Fruit fly (Drosophila melanogaster) whole organism, embryonic: ENCODE results near the gene nmdyn-D6.

Experiments used
- Asciz ChIP-seq: fragments of 200-800 bp; sonication (Bioruptor generic); optimal IDR thresholded peaks from 2 replicates; lab custom pipeline; 2017; ENCODE audit warnings: missing biosample characterization, mild to moderate bottlenecking, missing genetic modification characterization, missing genetic modification reagents
- CG10147 ChIP-seq: fragments of 200-800 bp; sonication (Bioruptor generic); optimal IDR thresholded peaks from 2 replicates; lab custom pipeline; 2019; ENCODE audit warnings: missing biosample characterization, mild to moderate bottlenecking, missing genetic modification characterization, moderate library complexity
- CG10979 ChIP-seq: fragments of 200-800 bp; sonication (Bioruptor generic); optimal IDR thresholded peaks from 2 replicates; lab custom pipeline; 2018; ENCODE audit warnings: missing biosample characterization, mild to moderate bottlenecking, missing genetic modification characterization, moderate library complexity
- CG11093 ChIP-seq: fragments of 200-800 bp; sonication (Bioruptor generic); IDR thresholded peaks from 3 replicates; pipeline ENCODE4 v1.3.6; 2022; ENCODE audit warnings: missing biosample characterization, missing genetic modification characterization
- CG12391 ChIP-seq: fragments of 200-800 bp; sonication (Bioruptor generic); optimal IDR thresholded peaks from 3 replicates; lab custom pipeline; 2018; ENCODE audit warnings: missing biosample characterization, mild to moderate bottlenecking, missing genetic modification characterization, moderate library complexity
- CG14710 ChIP-seq: fragments of 200-800 bp; sonication (Bioruptor generic); optimal IDR thresholded peaks from 3 replicates; lab custom pipeline; 2019; ENCODE audit warnings: missing biosample characterization, mild to moderate bottlenecking, missing genetic modification characterization, moderate library complexity
- CG15269 ChIP-seq: fragments of 200-800 bp; sonication (Bioruptor generic); optimal IDR thresholded peaks from 2 replicates; lab custom pipeline; 2018; ENCODE audit warnings: missing biosample characterization, mild to moderate bottlenecking, missing genetic modification characterization, moderate library complexity
- CG17612 ChIP-seq: fragments of 200-800 bp; sonication (Bioruptor generic); IDR thresholded peaks from 2 replicates; pipeline ENCODE4 v1.3.6; 2022; ENCODE audit warnings: missing biosample characterization, missing genetic modification characterization
- CG18262 ChIP-seq: fragments of 200-800 bp; optimal IDR thresholded peaks from 3 replicates; lab custom pipeline; 2019; ENCODE audit warnings: missing biosample characterization, mild to moderate bottlenecking, missing genetic modification characterization, moderate library complexity
- CG2120 ChIP-seq: fragments of 200-800 bp; sonication (Bioruptor generic); optimal IDR thresholded peaks from 3 replicates; lab custom pipeline; 2016; ENCODE audit warnings: missing biosample characterization, missing genetic modification characterization
- CG2678 ChIP-seq: fragments of 200-800 bp; sonication (Bioruptor generic); optimal IDR thresholded peaks from 3 replicates; lab custom pipeline; 2019; ENCODE audit warnings: missing biosample characterization, mild to moderate bottlenecking, missing genetic modification characterization, moderate library complexity
- CG2712 ChIP-seq: fragments of 200-800 bp; optimal IDR thresholded peaks from 3 replicates; lab custom pipeline; 2019; ENCODE audit warnings: missing biosample characterization, mild to moderate bottlenecking, missing genetic modification characterization, moderate library complexity
- CG30403 ChIP-seq: fragments of 200-800 bp; sonication (Bioruptor generic); optimal IDR thresholded peaks from 3 replicates; lab custom pipeline; 2016; ENCODE audit warnings: missing biosample characterization, missing genetic modification characterization
- CG4730 ChIP-seq: fragments of 200-800 bp; sonication (Bioruptor generic); IDR thresholded peaks from 2 replicates; pipeline ENCODE4 v1.3.6; 2022; ENCODE audit warnings: missing biosample characterization, missing genetic modification characterization
- CG6175 ChIP-seq: fragments of 200-800 bp; sonication (Bioruptor generic); IDR thresholded peaks from 3 replicates; pipeline ENCODE4 v1.3.6; 2022; ENCODE audit warnings: missing biosample characterization, missing genetic modification characterization
- CG6689 ChIP-seq: fragments of 200-800 bp; sonication (Bioruptor generic); IDR thresholded peaks from 2 replicates; pipeline ENCODE4 v1.3.6; 2022; ENCODE audit warnings: missing biosample characterization, missing genetic modification characterization
- CG7556 ChIP-seq: fragments of 200-800 bp; sonication (Bioruptor generic); optimal IDR thresholded peaks from 2 replicates; lab custom pipeline; 2017; ENCODE audit warnings: missing biosample characterization, mild to moderate bottlenecking, missing genetic modification characterization
- CG8924 ChIP-seq: fragments of 200-800 bp; optimal IDR thresholded peaks from 3 replicates; lab custom pipeline; 2019; ENCODE audit warnings: missing biosample characterization, mild to moderate bottlenecking, missing genetic modification characterization, moderate library complexity
- CG9437 ChIP-seq: fragments of 200-800 bp; sonication (Bioruptor generic); optimal IDR thresholded peaks from 2 replicates; lab custom pipeline; 2018; ENCODE audit warnings: missing biosample characterization, mild to moderate bottlenecking, missing genetic modification characterization
- CG9727 ChIP-seq: fragments of 200-800 bp; sonication (Bioruptor generic); optimal IDR thresholded peaks from 3 replicates; lab custom pipeline; 2017; ENCODE audit warnings: missing biosample characterization, mild to moderate bottlenecking, missing genetic modification characterization
- Doc2 ChIP-seq: fragments of 200-800 bp; sonication (Bioruptor generic); IDR thresholded peaks from 2 replicates; pipeline ENCODE4 v1.3.6; 2022; ENCODE audit warnings: missing biosample characterization, missing genetic modification characterization
- Dp ChIP-seq: fragments of 200-800 bp; sonication (Bioruptor generic); optimal IDR thresholded peaks from 2 replicates; lab custom pipeline; 2018; ENCODE audit warnings: missing biosample characterization, mild to moderate bottlenecking, missing genetic modification characterization, moderate library complexity
- Fer1 ChIP-seq: fragments of 200-800 bp; sonication (Bioruptor generic); optimal IDR thresholded peaks from 2 replicates; lab custom pipeline; 2017; ENCODE audit warnings: missing biosample characterization, mild to moderate bottlenecking, missing genetic modification characterization
- Hmr ChIP-seq: fragments of 200-800 bp; sonication (Bioruptor generic); optimal IDR thresholded peaks from 3 replicates; lab custom pipeline; 2017; ENCODE audit warnings: mild to moderate bottlenecking, missing biosample characterization, missing genetic modification reagents, missing genetic modification characterization
- Med ChIP-seq: fragments of 200-800 bp; sonication (Bioruptor generic); peaks from one replicate; lab custom pipeline; 2016; ENCODE audit warnings: missing biosample characterization, missing genetic modification characterization, mild to moderate bottlenecking, inconsistent platforms, moderate library complexity
- Oli ChIP-seq: fragments of 200-800 bp; sonication (Bioruptor generic); optimal IDR thresholded peaks from 2 replicates; lab custom pipeline; 2018; ENCODE audit warnings: missing biosample characterization, mild to moderate bottlenecking, missing genetic modification characterization, moderate library complexity
- Sin3A ChIP-seq: fragments of >200 bp; optimal IDR thresholded peaks from 2 replicates; lab custom pipeline; 2018
- Xbp1 ChIP-seq: fragments of 200-800 bp; sonication (Bioruptor generic); optimal IDR thresholded peaks from 3 replicates; lab custom pipeline; 2016; ENCODE audit warnings: missing biosample characterization, mild to moderate bottlenecking, missing genetic modification characterization
- al ChIP-seq: fragments of 200-800 bp; sonication (Bioruptor generic); IDR thresholded peaks from 2 replicates; pipeline ENCODE4 v1.3.6; 2022; ENCODE audit warnings: missing biosample characterization, missing genetic modification characterization
- bsh ChIP-seq, 2 experiments: fragments of 200-800 bp; sonication (Bioruptor generic); optimal IDR thresholded peaks; 2 replicates each; lab custom pipeline; 2017 to 2018; ENCODE audit warnings: mild to moderate bottlenecking in 2 of 2, missing biosample characterization in 2 of 2, missing genetic modification characterization in 2 of 2, moderate library complexity in 1 of 2
- dmrt99B ChIP-seq: fragments of 200-800 bp; sonication (Bioruptor generic); optimal IDR thresholded peaks from 2 replicates; lab custom pipeline; 2018; ENCODE audit warnings: missing biosample characterization, mild to moderate bottlenecking, missing genetic modification characterization, moderate library complexity
- dysf ChIP-seq: fragments of 200-800 bp; sonication (Bioruptor generic); IDR thresholded peaks from 3 replicates; pipeline ENCODE4 v1.3.6; 2022; ENCODE audit warnings: missing biosample characterization, missing genetic modification characterization
- en ChIP-seq: fragments of 200-800 bp; sonication (Bioruptor generic); optimal IDR thresholded peaks from 2 replicates; lab custom pipeline; 2016; ENCODE audit warnings: missing biosample characterization, missing genetic modification characterization
- gcm2 ChIP-seq: fragments of 200-800 bp; sonication (Bioruptor generic); optimal IDR thresholded peaks from 2 replicates; lab custom pipeline; 2016; ENCODE audit warnings: missing biosample characterization, missing genetic modification characterization
- gem ChIP-seq: fragments of 200-800 bp; sonication (Bioruptor generic); optimal IDR thresholded peaks from 2 replicates; lab custom pipeline; 2019; ENCODE audit warnings: missing biosample characterization, mild to moderate bottlenecking, missing genetic modification characterization, moderate library complexity
- grau ChIP-seq: fragments of 200-800 bp; optimal IDR thresholded peaks from 3 replicates; lab custom pipeline; 2019; ENCODE audit warnings: missing biosample characterization, mild to moderate bottlenecking, missing genetic modification characterization, moderate library complexity
- ham ChIP-seq: fragments of 200-800 bp; sonication (Bioruptor generic); IDR thresholded peaks from 2 replicates; pipeline ENCODE4 v1.3.6; 2022; ENCODE audit warnings: missing biosample characterization, missing genetic modification characterization
- hb ChIP-seq: fragments of 200-800 bp; sonication (Bioruptor generic); IDR thresholded peaks from 3 replicates; pipeline ENCODE4 v1.3.6; 2022; ENCODE audit warnings: missing biosample characterization, missing genetic modification characterization; ENCODE audit not compliant: partially characterized antibody
- lilli ChIP-seq: fragments of 200-800 bp; sonication (Bioruptor generic); optimal IDR thresholded peaks from 3 replicates; lab custom pipeline; 2016; ENCODE audit warnings: missing biosample characterization, missing genetic modification characterization
- mld ChIP-seq: fragments of 200-800 bp; sonication (Bioruptor generic); IDR thresholded peaks from 3 replicates; pipeline ENCODE4 v1.3.6; 2022; ENCODE audit warnings: missing biosample characterization, missing genetic modification characterization; ENCODE audit not compliant: partially characterized antibody
- nau ChIP-seq: fragments of 200-800 bp; sonication (Bioruptor generic); optimal IDR thresholded peaks from 3 replicates; lab custom pipeline; 2017; ENCODE audit warnings: missing biosample characterization, mild to moderate bottlenecking, missing genetic modification characterization, missing genetic modification reagents
- row ChIP-seq: fragments of 200-800 bp; sonication (Bioruptor generic); IDR thresholded peaks from 3 replicates; pipeline ENCODE4 v1.3.6; 2022; ENCODE audit warnings: missing biosample characterization, missing genetic modification characterization
- salm ChIP-seq: fragments of 200-800 bp; sonication (Bioruptor generic); optimal IDR thresholded peaks from 2 replicates; lab custom pipeline; 2018; ENCODE audit warnings: missing biosample characterization, mild to moderate bottlenecking, missing genetic modification characterization
- slbo ChIP-seq: fragments of 200-800 bp; sonication (Bioruptor generic); IDR thresholded peaks from 2 replicates; pipeline ENCODE4 v1.3.6; 2022; ENCODE audit warnings: missing biosample characterization, missing genetic modification characterization
- sr ChIP-seq: fragments of 200-800 bp; sonication (Bioruptor generic); IDR thresholded peaks from 3 replicates; pipeline ENCODE4 v1.3.6; 2022; ENCODE audit warnings: missing biosample characterization, missing genetic modification characterization
- sug ChIP-seq: fragments of 200-800 bp; optimal IDR thresholded peaks from 2 replicates; lab custom pipeline; 2019; ENCODE audit warnings: missing biosample characterization, mild to moderate bottlenecking, missing genetic modification characterization, moderate library complexity
- unpg ChIP-seq: fragments of 200-800 bp; sonication (Bioruptor generic); optimal IDR thresholded peaks from 3 replicates; lab custom pipeline; 2018; ENCODE audit warnings: missing biosample characterization, mild to moderate bottlenecking, missing genetic modification characterization, moderate library complexity
- z ChIP-seq: fragments of 200-800 bp; sonication (Bioruptor generic); IDR thresholded peaks from 3 replicates; pipeline ENCODE4 v1.3.6; 2022; ENCODE audit warnings: missing biosample characterization, missing genetic modification characterization

The nmdyn-D6 gene

DNA sequence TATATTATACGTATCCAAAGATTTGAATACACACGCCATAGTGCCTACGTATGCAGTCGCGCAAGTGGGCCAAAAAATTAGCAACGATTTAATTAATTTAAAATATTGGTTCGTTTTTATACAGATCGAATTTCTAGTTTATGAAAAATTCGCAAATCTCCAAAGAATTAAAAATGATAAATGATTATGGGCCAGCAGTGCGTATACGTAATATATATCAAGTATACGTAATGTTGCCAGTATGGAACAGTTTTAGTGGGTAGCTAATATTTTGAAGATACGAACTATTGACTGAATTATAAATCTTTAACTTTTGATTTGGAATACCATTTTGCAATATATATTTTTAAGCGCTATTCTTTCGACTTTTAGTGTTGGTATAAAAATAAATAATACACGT, 9.6 kb downstream of the nmdyn-D6 start (continued):
- TF ChIP-seq CG11093 (no peak), row (peak; percentile 28; the same call in 1 of the 3 replicates), en (GFP tag; lab: Kevin White, UChicago) (no peak), sr (GFP tag; lab: Robert Waterston, UW) (no peak), gem (tag; lab: Kevin White, UChicago) (peak; percentile 63), unpg (GFP tag; lab: Kevin White, UChicago) (peak; percentile 16), salm (tag; lab: Kevin White, UChicago) (peak; percentile 14), Fer1 (peak; percentile 9), CG12391 (tag; lab: Kevin White, UChicago) (peak; percentile 30), al (GFP tag; lab: Robert Waterston, UW) (no peak), nau (GFP tag; lab: Kevin White, UChicago) (no peak), CG10979 (tag; lab: Kevin White, UChicago) (no peak), sug (tag; lab: Kevin White, UChicago) (peak; percentile 0), CG30403 (peak; percentile 41), CG17612 (GFP tag; lab: Robert Waterston, UW) (no peak), CG9727 (GFP tag; lab: Kevin White, UChicago) (peak; percentile 40), CG2120 (GFP tag; lab: Kevin White, UChicago) (peak; percentile 45), z (no peak), CG2678 (tag; lab: Kevin White, UChicago) (peak; percentile 62), Hmr (peak; percentile 31), Doc2 (GFP tag; lab: Robert Waterston, UW) (no peak), CG15269 (tag; lab: Kevin White, UChicago) (peak; percentile 60), lilli (GFP tag; lab: Kevin White, UChicago) (peak; percentile 12), CG8924 (peak; percentile 42), CG10147 (GFP tag; lab: Kevin White, UChicago) (peak; percentile 26), Dp (GFP tag; lab: Kevin White, UChicago) (no peak), dysf (GFP tag; lab: Robert Waterston, UW) (peak; percentile 22; the same call in 1 of the 3 replicates), CG6689 (GFP tag; lab: Robert Waterston, UW) (0 out of 2 replicates have a peak, but pooled peaks have one; percentile 8), gcm2 (GFP tag; lab: Kevin White, UChicago) (no peak), CG9437 (peak; percentile 36), CG4730 (GFP tag; lab: Robert Waterston, UW) (0 out of 2 replicates have a peak, but pooled peaks have one; percentile 12), CG7556 (GFP tag; lab: Kevin White, UChicago) (peak; percentile 40), hb (no peak), CG6175 (no peak), Asciz (no peak), bsh (GFP tag; optimal IDR thresholded peaks at IDR 0.05; lab: Kevin White, UChicago) (no peak), grau (peak; percentile 57), Xbp1 (GFP tag; lab: Kevin White, UChicago) (peak; percentile 19), dmrt99B (peak; percentile 54), CG18262 (peak; percentile 23), CG2712 (tag; lab: Kevin White, UChicago) (peak; percentile 25), Oli (tag; lab: Kevin White, UChicago) (peak; percentile 42), Med (GFP tag; lab: Kevin White, UChicago) (peak; percentile 82), CG14710 (tag; lab: Kevin White, UChicago) (no peak), ham (GFP tag; lab: Robert Waterston, UW) (no peak), Sin3A (no peak), slbo (GFP tag; lab: Robert Waterston, UW) (peak; percentile 17; the same call in 1 of the 2 replicates), mld (GFP tag; lab: Robert Waterston, UW) (no peak)
